Fruit fly (Drosophila melanogaster) whole organism, pupa: Measurements from ENCODE around the gene Tbc1d22.

ENCODE experiments used
- CG15710 ChIP-seq: fragments of 200-800 bp; sonication (Bioruptor generic); optimal IDR thresholded peaks from 2 replicates; lab custom pipeline; 2018; ENCODE audit warnings: missing biosample characterization, mild to moderate bottlenecking, missing genetic modification characterization, moderate library complexity
- CG34367 ChIP-seq: fragments of 200-800 bp; sonication (Bioruptor generic); optimal IDR thresholded peaks from 2 replicates; lab custom pipeline; 2018; ENCODE audit warnings: missing biosample characterization, mild to moderate bottlenecking, missing genetic modification characterization
- CG8159 ChIP-seq: fragments of 200-800 bp; sonication (Bioruptor generic); optimal IDR thresholded peaks from 3 replicates; lab custom pipeline; 2018; ENCODE audit warnings: missing biosample characterization, mild to moderate bottlenecking, missing genetic modification characterization, moderate library complexity
- CG8301 ChIP-seq: fragments of 200-800 bp; sonication (Bioruptor generic); optimal IDR thresholded peaks from 2 replicates; lab custom pipeline; 2018; ENCODE audit warnings: missing biosample characterization, mild to moderate bottlenecking, missing genetic modification characterization
- D1 ChIP-seq: fragments of 200-800 bp; sonication (Bioruptor generic); optimal IDR thresholded peaks from 2 replicates; lab custom pipeline; 2018; ENCODE audit warnings: missing biosample characterization, mild to moderate bottlenecking, missing genetic modification characterization, moderate library complexity
- EcR ChIP-seq: fragments of 200-800 bp; sonication (Bioruptor generic); optimal IDR thresholded peaks from 3 replicates; lab custom pipeline; 2019; ENCODE audit warnings: missing biosample characterization, missing genetic modification characterization, mild to moderate bottlenecking, moderate library complexity, missing genetic modification reagents
- Ets98B ChIP-seq: fragments of 200-800 bp; sonication (Bioruptor generic); IDR thresholded peaks from 2 replicates; pipeline ENCODE4 v1.3.6; 2022; ENCODE audit warnings: missing biosample characterization, missing genetic modification characterization
- Pif1B ChIP-seq: fragments of 200-800 bp; sonication (Bioruptor generic); optimal IDR thresholded peaks from 3 replicates; lab custom pipeline; 2016; ENCODE audit warnings: missing biosample characterization, missing genetic modification characterization
- gl ChIP-seq: fragments of 200-800 bp; sonication (Bioruptor generic); optimal IDR thresholded peaks from 2 replicates; lab custom pipeline; 2018; ENCODE audit warnings: missing biosample characterization, mild to moderate bottlenecking, missing genetic modification characterization

DNA sequence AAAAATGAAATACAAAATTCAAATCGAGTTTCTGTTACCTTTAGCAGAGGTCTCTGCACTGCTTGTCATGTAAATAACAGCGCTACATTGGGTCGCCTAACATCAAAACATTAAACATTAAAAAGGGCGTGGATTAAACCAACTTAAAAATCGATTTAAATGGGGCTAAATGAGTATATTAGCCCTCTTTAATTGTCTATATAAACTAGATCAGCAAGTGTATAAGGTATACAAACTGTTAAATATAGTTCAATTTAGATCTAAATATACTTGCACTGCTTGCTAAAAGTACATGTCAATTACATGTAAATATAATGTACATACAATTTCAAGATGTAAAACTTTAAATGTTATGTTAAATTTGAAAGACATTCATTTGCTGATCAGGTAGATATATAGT lies 32.3 kb upstream of the Tbc1d22 start:
- TF ChIP-seq CG34367 (tag; lab: Kevin White, UChicago) (no peak), Pif1B (GFP tag; lab: Kevin White, UChicago) (no peak), gl (no peak), Ets98B (GFP tag; lab: Robert Waterston, UW) (no peak), CG15710 (tag; lab: Kevin White, UChicago) (no peak), CG8159 (tag; lab: Kevin White, UChicago) (no peak), EcR (no peak), CG8301 (no peak), D1 (peak; percentile 58)
